Fruit fly (Drosophila melanogaster) whole organism: ENCODE results near the gene Aplip1.
"Not testable (repeated sequence)": the region's sequence is repeated elsewhere in the genome, so short reads cannot be mapped to it uniquely, and the experiment has no call there.

Source experiments
- CG8478 ChIP-seq: fragments of >200 bp; optimal IDR thresholded peaks from 2 replicates; lab custom pipeline; 2018; ENCODE audit warnings: inconsistent platforms
- Dll ChIP-seq: fragments of >200 bp; optimal IDR thresholded peaks from 2 replicates; lab custom pipeline; 2017
- EcR ChIP-seq, 2 experiments: fragments of >200 bp; optimal IDR thresholded peaks; 2 replicates each; lab custom pipeline; 2017; ENCODE audit warnings: missing biosample characterization in 2 of 2, missing genetic modification characterization in 2 of 2, missing genetic modification reagents in 2 of 2
- pan ChIP-seq: fragments of >200 bp; optimal IDR thresholded peaks from 2 replicates; lab custom pipeline; 2017
- psq ChIP-seq: fragments of >200 bp; optimal IDR thresholded peaks from 2 replicates; lab custom pipeline; 2017
- usp ChIP-seq: fragments of >200 bp; optimal IDR thresholded peaks from 2 replicates; lab custom pipeline; 2017; ENCODE audit warnings: missing biosample characterization, missing genetic modification characterization, mixed read lengths

Gene Aplip1

DNA sequence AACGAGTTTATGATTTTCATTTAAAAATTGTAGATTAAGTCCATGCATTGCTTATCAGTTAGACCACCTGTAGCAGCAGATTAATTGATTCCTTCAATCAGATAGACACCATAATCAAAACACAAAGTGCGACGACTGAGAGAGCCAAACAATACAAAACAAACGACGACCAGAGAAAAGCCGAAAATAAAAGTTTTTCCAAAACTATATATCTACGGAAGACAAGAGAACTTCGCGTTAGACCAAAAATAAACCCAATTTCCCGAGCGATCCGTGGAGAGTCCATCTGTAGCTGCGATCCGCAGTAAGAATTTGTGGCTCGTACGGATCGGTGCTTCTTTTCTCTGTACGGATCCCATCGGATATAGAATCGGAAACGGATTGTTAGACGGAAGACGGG is 39.3 kb downstream of the Aplip1 start, which contains the start of gene galene:
Gene galene, plus strand, starts transcription at position 301 of the 400 bp plus-strand sequence.
- no peak for TF ChIP-seq psq (lab: Kevin White, UChicago)
- no peak for TF ChIP-seq CG8478 (lab: Kevin White, UChicago)
- no peak for TF ChIP-seq EcR (GFP tag; optimal IDR thresholded peaks at IDR 0.05; lab: Kevin White, UChicago)
- TF ChIP-seq pan = no peak
- no peak for TF ChIP-seq Dll (lab: Kevin White, UChicago)
- no peak for TF ChIP-seq usp (GFP tag; lab: Kevin White, UChicago)

DNA sequence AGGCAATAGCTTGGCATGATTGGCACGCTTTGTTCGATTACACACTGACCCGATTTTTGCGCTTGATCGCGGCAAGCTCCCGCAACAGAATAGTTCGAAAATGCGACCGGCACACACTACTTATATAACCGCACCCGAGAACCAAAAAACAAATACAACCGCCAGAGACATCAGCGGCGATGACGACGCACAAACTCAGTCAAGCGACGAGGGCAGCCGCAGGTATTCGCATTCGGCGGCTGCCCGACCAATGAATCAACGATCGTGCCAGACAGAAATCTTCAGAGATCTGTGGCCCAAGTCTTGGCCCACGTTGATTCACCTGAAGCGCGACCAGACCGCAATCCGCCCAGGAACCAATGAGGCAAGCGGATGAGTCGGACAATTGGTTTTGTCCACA is 42.1 kb downstream of the Aplip1 start, which contains the start of gene CG9192:
Gene CG9192, minus strand, starts transcription at position 101 of the 400 bp plus-strand sequence.
- TF ChIP-seq pan (no peak), CG8478 (lab: Kevin White, UChicago) (no peak), psq (lab: Kevin White, UChicago) (no peak), Dll (lab: Kevin White, UChicago) (no peak)

- not testable (repeated sequence) for TF ChIP-seq pan; CG8478 (lab: Kevin White, UChicago); psq (lab: Kevin White, UChicago)
Measured at dm6 chr3L:1245810-1246209, 49.7 kb downstream of the Aplip1 start, which contains the start of gene Klp61F. Klp61F (minus strand) TSS chr3L:1245910.

- TF ChIP-seq psq (lab: Kevin White, UChicago); Dll (lab: Kevin White, UChicago); usp (GFP tag; lab: Kevin White, UChicago): not testable (repeated sequence)
Measured at dm6 chr3L:1246823-1247222, 50.7 kb downstream of the Aplip1 start, which contains the start of gene CG32318. CG32318 (minus strand) TSS chr3L:1246923.

DNA sequence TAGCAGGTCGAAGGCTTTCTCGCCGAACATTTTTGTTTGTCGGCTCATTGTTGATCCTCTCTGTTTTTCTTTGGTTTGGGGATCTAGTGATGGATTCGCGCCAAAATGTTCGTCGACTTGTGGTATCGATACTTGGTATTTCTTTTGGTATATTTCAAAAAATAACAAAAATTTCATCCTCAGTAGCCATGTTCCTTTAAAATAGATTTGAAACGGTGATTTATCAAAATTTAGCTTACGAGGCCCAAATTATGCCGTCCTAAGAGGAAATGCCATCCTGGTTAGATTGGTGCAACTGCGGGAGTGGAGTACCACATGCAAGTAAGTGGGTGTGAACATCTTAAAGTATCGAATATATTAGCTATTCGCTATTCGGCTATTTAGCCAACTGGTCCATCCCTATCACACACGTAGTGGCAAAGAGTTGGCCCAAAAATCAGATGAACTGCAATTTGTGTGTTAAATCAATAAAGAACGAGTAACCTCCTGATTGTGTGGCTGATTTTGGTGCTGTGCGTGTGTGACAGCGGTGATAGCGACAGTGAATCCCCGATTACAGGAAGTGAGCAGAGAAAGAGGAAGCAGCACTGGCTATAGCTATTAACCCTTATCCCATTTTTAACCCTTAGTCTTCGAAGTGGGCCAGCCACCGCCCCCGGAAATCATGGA is 51.6 kb downstream of the Aplip1 start, which contains the start of the genes Psf1 and Sac1:
Gene Psf1, minus strand, starts transcription at position 51 of the 669 bp plus-strand sequence.
Gene Sac1, plus strand, starts transcription at position 191 of the 669 bp plus-strand sequence.
- TF ChIP-seq EcR (GFP tag; optimal IDR thresholded peaks at IDR 0.05; lab: Kevin White, UChicago) = no peak
- TF ChIP-seq CG8478 (lab: Kevin White, UChicago) = no peak
- no peak for TF ChIP-seq pan
- no peak for TF ChIP-seq psq (lab: Kevin White, UChicago)
- no peak for TF ChIP-seq Dll (lab: Kevin White, UChicago)
- no peak for TF ChIP-seq usp (GFP tag; lab: Kevin White, UChicago)
